Worm (Caenorhabditis elegans): Measurements from ENCODE around the gene F59B10.6.

The F59B10.6 gene

DNA sequence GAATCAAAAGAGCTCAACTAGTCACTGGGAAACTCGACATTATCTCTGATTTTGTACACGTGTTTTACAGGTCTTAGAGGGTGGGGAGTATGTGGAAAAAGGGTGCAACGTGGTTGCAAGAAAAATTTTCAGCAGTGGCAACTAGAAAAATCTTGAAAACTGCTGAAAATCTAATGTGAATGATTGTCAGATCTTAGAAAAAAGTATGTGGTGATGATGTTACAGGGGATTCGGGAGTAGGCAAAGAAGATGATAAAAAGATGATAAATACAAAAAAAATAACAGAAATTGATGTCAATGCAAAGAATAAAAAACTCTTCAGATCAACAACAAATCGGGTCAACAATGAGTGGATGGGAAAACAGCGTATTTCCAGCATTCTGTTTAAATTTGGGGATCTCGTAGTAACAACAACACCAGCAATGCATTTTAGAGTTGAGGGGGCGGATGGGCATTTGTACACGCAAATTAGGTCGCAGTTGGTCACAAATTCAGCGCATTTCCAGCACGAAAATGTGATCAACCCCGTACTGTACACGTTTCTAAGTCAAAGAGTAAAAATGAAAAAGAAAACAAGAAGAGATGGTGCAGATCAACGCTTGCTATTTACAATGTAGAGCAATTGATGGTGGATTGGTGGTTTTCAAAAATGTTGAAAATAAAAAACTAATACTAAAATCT lies 19.3 kb upstream of the F59B10.6 start (continued):
- TF ChIP-seq sptf-2 (GFP tag; optimal IDR thresholded peaks at IDR 0.05) (no peak), cebp-1 (GFP tag; IDR thresholded peaks at IDR 0.05) (peak; percentile 65), cebp-1 (tag; optimal IDR thresholded peaks at IDR 0.05) (peak; percentile 49), K12H6.12 (tag; optimal IDR thresholded peaks at IDR 0.05) (peak; percentile 47), mxl-1 (tag; optimal IDR thresholded peaks at IDR 0.05) (no peak), bed-1 (GFP tag; IDR thresholded peaks at IDR 0.05) (peak; percentile 14; the same call in 1 of the 2 replicates), aptf-2 (GFP tag; conservative IDR thresholded peaks at IDR 0.05) (no peak), T07F8.4 (tag; optimal IDR thresholded peaks at IDR 0.05) (no peak), snpc-3.4 (tag; optimal IDR thresholded peaks at IDR 0.05) (no peak), zfh-2 (GFP tag; conservative IDR thresholded peaks at IDR 0.05) (no peak), unc-130 (GFP tag; optimal IDR thresholded peaks at IDR 0.05) (no peak), tlf-1 (GFP tag; optimal IDR thresholded peaks at IDR 0.05) (no peak), F39B2.1 (GFP tag; IDR thresholded peaks at IDR 0.05) (0 out of 2 replicates have a peak, but pooled peaks have one; percentile 9), atf-7 (tag; optimal IDR thresholded peaks at IDR 0.05) (peak; percentile 24), F37B4.10 (GFP tag; IDR thresholded peaks at IDR 0.05) (0 out of 2 replicates have a peak, but pooled peaks have one; percentile 60), ccch-3 (GFP tag; optimal IDR thresholded peaks at IDR 0.05) (no peak), ets-4 (GFP tag; optimal IDR thresholded peaks at IDR 0.05) (peak; percentile 53), lin-35 (GFP tag; optimal IDR thresholded peaks at IDR 0.05) (peak in 1 of 3 experiments; percentile 23), ztf-22 (GFP tag; optimal IDR thresholded peaks at IDR 0.05) (no peak), D2030.7 (GFP tag; IDR thresholded peaks at IDR 0.05) (no peak), pha-4 (tag; optimal IDR thresholded peaks at IDR 0.05) (no peak), ceh-91 (GFP tag; IDR thresholded peaks at IDR 0.05) (no peak), lsy-27 (tag; optimal IDR thresholded peaks at IDR 0.05; ENCODE audit: borderline replicate concordance, insufficient read depth) (no peak), zim-3 (tag; optimal IDR thresholded peaks at IDR 0.05) (peak; percentile 66), lin-40 (tag; optimal IDR thresholded peaks at IDR 0.05) (no peak), F57A8.1 (GFP tag; optimal IDR thresholded peaks at IDR 0.05) (no peak), fkh-3 (tag; optimal IDR thresholded peaks at IDR 0.05) (no peak), B0035.1 (tag; optimal IDR thresholded peaks at IDR 0.05) (no peak), Y53G8AR.9 (GFP tag; conservative IDR thresholded peaks at IDR 0.05) (no peak), akir-1 (GFP tag; optimal IDR thresholded peaks at IDR 0.05) (no peak), bed-2 (GFP tag; IDR thresholded peaks at IDR 0.05) (no peak), egrh-3 (GFP tag; IDR thresholded peaks at IDR 0.05) (no peak), F55B11.4 (tag; optimal IDR thresholded peaks at IDR 0.05; ENCODE audit: borderline replicate concordance, insufficient read depth) (no peak), repo-1 (tag; optimal IDR thresholded peaks at IDR 0.05) (peak; percentile 76), ztf-3 (GFP tag; optimal IDR thresholded peaks at IDR 0.05) (no peak), mes-4 (tag; optimal IDR thresholded peaks at IDR 0.05) (no peak), hlh-12 (tag; optimal IDR thresholded peaks at IDR 0.05) (no peak), Y79H2A.3 (GFP tag; conservative IDR thresholded peaks at IDR 0.05) (no peak), Y53F4B.3 (GFP tag; IDR thresholded peaks at IDR 0.05) (no peak), athp-1 (tag; optimal IDR thresholded peaks at IDR 0.05) (no peak), nhr-120 (GFP tag; IDR thresholded peaks at IDR 0.05) (no peak), attf-3 (GFP tag; conservative IDR thresholded peaks at IDR 0.05) (peak; percentile 39; the same call in 1 of the 2 replicates), cebp-2 (GFP tag; IDR thresholded peaks at IDR 0.05) (0 out of 2 replicates have a peak, but pooled peaks have one; percentile 73), tbp1 (GFP tag; optimal IDR thresholded peaks at IDR 0.05) (peak; percentile 33), B0019.2 (GFP tag; conservative IDR thresholded peaks at IDR 0.05) (no peak), let-607 (tag; optimal IDR thresholded peaks at IDR 0.05) (no peak), K11D2.4 (GFP tag; IDR thresholded peaks at IDR 0.05) (no peak)

All from whole organism, young adult.